Fruit fly (Drosophila melanogaster) whole organism, prepupa: ENCODE data around the gene twit.

ENCODE experiments used
- Blimp-1 ChIP-seq: fragments of 200-800 bp; sonication (Bioruptor generic); optimal IDR thresholded peaks from 3 replicates; lab custom pipeline; 2017; ENCODE audit warnings: missing biosample characterization, missing genetic modification characterization, mild to moderate bottlenecking, moderate library complexity, missing genetic modification reagents
- CG10631 ChIP-seq: fragments of 200-800 bp; sonication (Bioruptor generic); optimal IDR thresholded peaks from 2 replicates; lab custom pipeline; 2016; ENCODE audit warnings: missing biosample characterization, missing genetic modification characterization
- CG10669 ChIP-seq: fragments of 200-800 bp; sonication (Bioruptor generic); optimal IDR thresholded peaks from 3 replicates; lab custom pipeline; 2018; ENCODE audit warnings: missing biosample characterization, mild to moderate bottlenecking, missing genetic modification characterization, moderate library complexity
- CG11294 ChIP-seq: fragments of 200-800 bp; sonication (Bioruptor generic); IDR thresholded peaks from 2 replicates; pipeline ENCODE4 v1.3.6; 2022; ENCODE audit warnings: missing biosample characterization, missing genetic modification characterization
- CG11902 ChIP-seq: fragments of 200-800 bp; sonication (Bioruptor generic); optimal IDR thresholded peaks from 3 replicates; lab custom pipeline; 2016; ENCODE audit warnings: missing biosample characterization, missing genetic modification characterization
- CG1621 ChIP-seq: fragments of 200-800 bp; sonication (Bioruptor generic); optimal IDR thresholded peaks from 3 replicates; lab custom pipeline; 2018; ENCODE audit warnings: missing biosample characterization, mild to moderate bottlenecking, missing genetic modification characterization
- CG3032 ChIP-seq: fragments of 200-800 bp; optimal IDR thresholded peaks from 2 replicates; lab custom pipeline; 2019; ENCODE audit warnings: missing biosample characterization, mild to moderate bottlenecking, missing genetic modification characterization, moderate library complexity
- CG31627 ChIP-seq: fragments of 200-800 bp; sonication (Bioruptor generic); optimal IDR thresholded peaks from 3 replicates; lab custom pipeline; 2016; ENCODE audit warnings: missing biosample characterization, missing genetic modification characterization
- CG32006 ChIP-seq: fragments of 200-800 bp; sonication (Bioruptor generic); optimal IDR thresholded peaks from 3 replicates; lab custom pipeline; 2017; ENCODE audit warnings: missing biosample characterization, mild to moderate bottlenecking, missing genetic modification characterization
- CG34406 ChIP-seq: fragments of 200-800 bp; sonication (Bioruptor generic); optimal IDR thresholded peaks from 3 replicates; lab custom pipeline; 2016; ENCODE audit warnings: missing biosample characterization, missing genetic modification characterization
- CG3919 ChIP-seq: fragments of 200-800 bp; sonication (Bioruptor generic); optimal IDR thresholded peaks from 3 replicates; lab custom pipeline; 2016; ENCODE audit warnings: missing biosample characterization, missing genetic modification characterization
- CG6276 ChIP-seq: fragments of 200-800 bp; sonication (Bioruptor generic); optimal IDR thresholded peaks from 2 replicates; lab custom pipeline; 2017; ENCODE audit warnings: missing biosample characterization, mild to moderate bottlenecking, missing genetic modification characterization
- CG6808 ChIP-seq: fragments of 200-800 bp; sonication (Bioruptor generic); optimal IDR thresholded peaks from 3 replicates; lab custom pipeline; 2017; ENCODE audit warnings: missing biosample characterization, missing genetic modification characterization, mild to moderate bottlenecking, moderate library complexity, missing genetic modification reagents
- CG7368 ChIP-seq: fragments of 200-800 bp; sonication (Bioruptor generic); optimal IDR thresholded peaks from 3 replicates; lab custom pipeline; 2016; ENCODE audit warnings: missing biosample characterization, missing genetic modification characterization
- CG8119 ChIP-seq: fragments of 200-800 bp; sonication (Bioruptor generic); IDR thresholded peaks from 3 replicates; pipeline ENCODE4 v1.3.6; 2022; ENCODE audit warnings: missing biosample characterization, missing genetic modification characterization
- CG8319 ChIP-seq: fragments of 200-800 bp; sonication (Bioruptor generic); optimal IDR thresholded peaks from 3 replicates; lab custom pipeline; 2016; ENCODE audit warnings: missing biosample characterization, missing genetic modification characterization
- CG8632 ChIP-seq: fragments of 200-800 bp; sonication (Bioruptor generic); optimal IDR thresholded peaks from 3 replicates; lab custom pipeline; 2016; ENCODE audit warnings: missing biosample characterization, missing genetic modification characterization
- Eip75B ChIP-seq: fragments of 200-800 bp; sonication (Bioruptor generic); optimal IDR thresholded peaks from 3 replicates; lab custom pipeline; 2016; ENCODE audit warnings: missing biosample characterization, missing genetic modification characterization
- Eip78C ChIP-seq: fragments of 200-800 bp; sonication (Bioruptor generic); peaks from one replicate; lab custom pipeline; 2016; ENCODE audit warnings: missing biosample characterization, missing genetic modification characterization
- Eip93F ChIP-seq: fragments of 200-800 bp; sonication (Bioruptor generic); optimal IDR thresholded peaks from 2 replicates; lab custom pipeline; 2016; ENCODE audit warnings: missing biosample characterization, mild to moderate bottlenecking, missing genetic modification characterization
- Ets21C ChIP-seq: fragments of 200-800 bp; sonication (Bioruptor generic); optimal IDR thresholded peaks from 3 replicates; lab custom pipeline; 2016; ENCODE audit warnings: missing biosample characterization, missing genetic modification characterization
- Hr39 ChIP-seq: fragments of 200-800 bp; sonication (Bioruptor generic); optimal IDR thresholded peaks from 2 replicates; lab custom pipeline; 2016; ENCODE audit warnings: missing biosample characterization, missing genetic modification characterization
- Hr4 ChIP-seq: fragments of 200-800 bp; sonication (Bioruptor generic); optimal IDR thresholded peaks from 3 replicates; lab custom pipeline; 2016; ENCODE audit warnings: missing biosample characterization, missing genetic modification characterization
- Met ChIP-seq: fragments of 200-800 bp; sonication (Bioruptor generic); optimal IDR thresholded peaks from 3 replicates; lab custom pipeline; 2016; ENCODE audit warnings: missing biosample characterization, missing genetic modification characterization
- OdsH ChIP-seq: fragments of 200-800 bp; sonication (Bioruptor generic); optimal IDR thresholded peaks from 3 replicates; lab custom pipeline; 2016; ENCODE audit warnings: missing biosample characterization, missing genetic modification characterization
- Smox ChIP-seq: fragments of 200-800 bp; sonication (Bioruptor generic); optimal IDR thresholded peaks from 3 replicates; lab custom pipeline; 2016; ENCODE audit warnings: missing biosample characterization, missing genetic modification characterization
- Sox102F ChIP-seq: fragments of 200-800 bp; sonication (Bioruptor generic); optimal IDR thresholded peaks from 2 replicates; lab custom pipeline; 2016; ENCODE audit warnings: missing biosample characterization, mild to moderate bottlenecking, missing genetic modification characterization
- Sox14 ChIP-seq: fragments of 200-800 bp; sonication (Bioruptor generic); optimal IDR thresholded peaks from 3 replicates; lab custom pipeline; 2016; ENCODE audit warnings: missing biosample characterization, missing genetic modification characterization
- achi ChIP-seq: fragments of 200-800 bp; sonication (Bioruptor generic); optimal IDR thresholded peaks from 3 replicates; lab custom pipeline; 2016; ENCODE audit warnings: missing biosample characterization, missing genetic modification characterization
- cyc ChIP-seq: fragments of 200-800 bp; sonication (Bioruptor generic); optimal IDR thresholded peaks from 3 replicates; lab custom pipeline; 2016; ENCODE audit warnings: missing biosample characterization, missing genetic modification characterization
- dsx ChIP-seq: fragments of 200-800 bp; optimal IDR thresholded peaks from 3 replicates; lab custom pipeline; 2019; ENCODE audit warnings: missing biosample characterization, mild to moderate bottlenecking, missing genetic modification characterization, moderate library complexity; ENCODE audit not compliant: poor library complexity, severe bottlenecking
- esn ChIP-seq: fragments of 200-800 bp; sonication (Bioruptor generic); optimal IDR thresholded peaks from 2 replicates; lab custom pipeline; 2016; ENCODE audit warnings: missing biosample characterization, mild to moderate bottlenecking, missing genetic modification characterization, moderate library complexity
- lz ChIP-seq: fragments of 200-800 bp; sonication (Bioruptor generic); optimal IDR thresholded peaks from 3 replicates; lab custom pipeline; 2016; ENCODE audit warnings: missing biosample characterization, missing genetic modification characterization
- net ChIP-seq: fragments of 200-800 bp; sonication (Bioruptor generic); optimal IDR thresholded peaks from 3 replicates; lab custom pipeline; 2016; ENCODE audit warnings: missing biosample characterization, missing genetic modification characterization
- pdm3 ChIP-seq: fragments of 200-800 bp; sonication (Bioruptor generic); optimal IDR thresholded peaks from 3 replicates; lab custom pipeline; 2016; ENCODE audit warnings: missing biosample characterization, missing genetic modification characterization
- ss ChIP-seq, 2 experiments: fragments of 200-800 bp; sonication (Bioruptor generic); optimal IDR thresholded peaks; 2 replicates in 1 of 2; 3 replicates in 1 of 2; lab custom pipeline; 2017 to 2018; ENCODE audit warnings: mild to moderate bottlenecking in 2 of 2, missing biosample characterization in 2 of 2, missing genetic modification characterization in 2 of 2, moderate library complexity in 1 of 2
- topi ChIP-seq: fragments of 200-800 bp; sonication (Bioruptor generic); optimal IDR thresholded peaks from 3 replicates; lab custom pipeline; 2016; ENCODE audit warnings: missing biosample characterization, missing genetic modification characterization
- vri ChIP-seq: fragments of 200-800 bp; sonication (Bioruptor generic); optimal IDR thresholded peaks from 3 replicates; lab custom pipeline; 2016; ENCODE audit warnings: missing biosample characterization, mild to moderate bottlenecking, missing genetic modification characterization

Gene twit

DNA sequence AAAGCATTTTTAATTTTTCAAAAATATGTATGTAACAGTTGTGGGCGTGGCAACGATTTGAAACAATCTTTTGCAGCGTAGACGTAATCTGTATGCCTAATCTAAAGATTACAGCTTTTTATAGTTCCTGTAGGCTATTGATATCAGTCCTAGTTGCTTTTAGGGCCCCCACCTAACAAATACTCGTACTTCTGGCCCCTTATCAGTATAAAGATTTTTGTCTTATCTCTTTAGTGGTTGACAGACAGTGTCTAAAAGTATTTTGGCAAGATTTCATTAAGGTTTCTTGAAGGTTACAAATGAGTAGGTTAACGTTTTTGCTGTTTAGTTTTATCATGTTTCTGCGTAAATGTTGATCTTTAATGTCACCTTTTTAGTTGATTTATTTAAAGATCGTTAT, 23.7 kb upstream of the twit start:
- TF ChIP-seq CG10669 (no peak), achi (GFP tag; lab: Kevin White, UChicago) (no peak)

DNA sequence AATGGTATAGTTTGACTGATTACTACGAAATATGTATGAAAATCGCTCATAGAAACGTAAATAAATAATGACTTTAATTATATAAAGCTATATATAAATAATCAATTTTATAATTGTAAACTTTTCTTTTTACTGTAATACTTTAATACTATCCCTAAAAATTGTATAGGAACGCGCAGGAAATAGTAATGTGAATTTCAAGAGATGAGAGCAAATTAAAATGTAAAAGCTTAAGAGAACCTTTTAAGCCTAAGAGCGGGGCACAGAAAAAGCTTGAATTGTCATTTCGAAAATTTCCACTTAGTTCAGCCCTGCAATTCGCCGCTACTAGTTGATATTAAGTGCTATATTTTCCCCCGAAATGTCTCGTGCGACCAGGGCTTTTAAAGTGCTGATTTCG, 23.1 kb upstream of the twit start, which contains the start of gene CG31673:
Gene CG31673 (plus strand): TSS at position 301 of the 400 bp plus-strand sequence.
- TF ChIP-seq ss (GFP tag; optimal IDR thresholded peaks at IDR 0.05; lab: Kevin White, UChicago) (no peak), CG32006 (GFP tag; lab: Kevin White, UChicago) (no peak), CG7368 (no peak), CG3032 (tag; lab: Kevin White, UChicago) (no peak), OdsH (no peak), Eip93F (no peak), Met (GFP tag; lab: Kevin White, UChicago) (no peak), CG34406 (GFP tag; lab: Kevin White, UChicago) (no peak), vri (GFP tag; lab: Kevin White, UChicago) (no peak), net (GFP tag; lab: Kevin White, UChicago) (no peak), Blimp-1 (GFP tag; lab: Kevin White, UChicago) (no peak), Hr39 (GFP tag; lab: Kevin White, UChicago) (no peak), dsx (GFP tag; lab: Kevin White, UChicago) (no peak), lz (GFP tag; lab: Kevin White, UChicago) (no peak), CG8119 (no peak), Sox102F (GFP tag; lab: Kevin White, UChicago) (no peak)

DNA sequence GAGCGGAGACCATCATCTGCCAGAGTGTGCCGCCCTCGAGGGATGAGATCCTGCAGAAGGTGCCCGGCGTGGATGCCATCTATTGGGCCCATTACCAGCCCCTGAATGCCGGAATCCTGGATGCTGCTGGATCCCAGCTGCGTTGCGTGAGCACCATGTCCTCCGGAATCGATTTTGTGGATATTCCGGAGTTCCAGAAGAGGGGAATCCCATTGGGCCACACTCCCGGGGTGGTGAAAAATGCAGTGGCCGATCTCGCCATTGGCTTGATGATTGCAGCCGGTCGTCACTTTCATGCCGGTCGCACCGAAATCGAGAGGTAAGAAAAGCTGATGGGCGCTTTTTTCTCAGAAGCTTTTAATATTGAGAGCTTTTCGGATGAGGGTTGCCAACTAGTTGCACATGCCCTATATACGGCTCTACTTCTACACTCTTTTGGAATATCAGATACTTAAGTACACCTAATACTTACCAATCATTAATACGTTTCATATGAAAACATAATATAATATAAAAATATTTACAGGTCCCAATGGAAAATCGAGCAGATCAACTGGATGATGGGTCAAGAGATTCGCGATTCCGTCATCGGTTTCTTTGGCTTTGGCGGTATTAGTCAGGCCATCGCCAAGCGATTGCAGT, 22.5 kb upstream of the twit start:
- TF ChIP-seq Eip78C (GFP tag; lab: Kevin White, UChicago) = peak; percentile 50
- TF ChIP-seq CG3919 (GFP tag; lab: Kevin White, UChicago) = no peak
- no peak for TF ChIP-seq CG3032 (tag; lab: Kevin White, UChicago)
- no peak for TF ChIP-seq CG6276 (GFP tag; lab: Kevin White, UChicago)
- no peak for TF ChIP-seq CG31627 (GFP tag; lab: Kevin White, UChicago)
- no peak for TF ChIP-seq Sox102F (GFP tag; lab: Kevin White, UChicago)
- TF ChIP-seq CG11902 (GFP tag; lab: Kevin White, UChicago) = no peak
- peak; percentile 9 for TF ChIP-seq topi (GFP tag; lab: Kevin White, UChicago)
- TF ChIP-seq Eip75B = peak; percentile 2
- TF ChIP-seq CG11294 (GFP tag; lab: Robert Waterston, UW) = no peak
- peak; percentile 23 for TF ChIP-seq pdm3 (GFP tag; lab: Kevin White, UChicago)
- no peak for TF ChIP-seq Hr39 (GFP tag; lab: Kevin White, UChicago)
- TF ChIP-seq CG32006 (GFP tag; lab: Kevin White, UChicago) = no peak
- peak; percentile 22 for TF ChIP-seq CG10631 (GFP tag; lab: Kevin White, UChicago)
- TF ChIP-seq vri (GFP tag; lab: Kevin White, UChicago) = peak; percentile 34
- no peak for TF ChIP-seq CG8319
- TF ChIP-seq CG6808 (GFP tag; lab: Kevin White, UChicago) = no peak
- TF ChIP-seq cyc (GFP tag; lab: Kevin White, UChicago) = peak; percentile 32
- no peak for TF ChIP-seq Ets21C (GFP tag; lab: Kevin White, UChicago)
- peak; percentile 34 for TF ChIP-seq esn
- no peak for TF ChIP-seq CG1621 (tag; lab: Kevin White, UChicago)
- peak; percentile 18 for TF ChIP-seq Smox (GFP tag; lab: Kevin White, UChicago)
- TF ChIP-seq Hr4 (GFP tag; lab: Kevin White, UChicago) = peak; percentile 6
- no peak for TF ChIP-seq Eip93F
- TF ChIP-seq Met (GFP tag; lab: Kevin White, UChicago) = peak; percentile 7
- TF ChIP-seq Sox14 (GFP tag; lab: Kevin White, UChicago) = no peak
- TF ChIP-seq CG8119 = no peak
- TF ChIP-seq CG10669 = no peak
- peak; percentile 6 for TF ChIP-seq CG8632 (GFP tag; lab: Kevin White, UChicago)
- TF ChIP-seq OdsH = peak; percentile 24
